Fruit fly (Drosophila melanogaster) whole organism: ENCODE results near the gene Msp300.

Experiments
- pan ChIP-seq: fragments of >200 bp; optimal IDR thresholded peaks from 2 replicates; lab custom pipeline; 2017
- usp ChIP-seq: fragments of >200 bp; optimal IDR thresholded peaks from 2 replicates; lab custom pipeline; 2017; ENCODE audit warnings: missing biosample characterization, missing genetic modification characterization, mixed read lengths

dm6 chr2L:5229735-5230347, 129.2 kb downstream of the Msp300 start:
- TF ChIP-seq usp (GFP tag; lab: Kevin White, UChicago) (no peak), pan (lab: Kevin White, UChicago) (no peak)
